Worm (Caenorhabditis elegans): ENCODE results near the gene glb-23.

glb-23 gene

DNA sequence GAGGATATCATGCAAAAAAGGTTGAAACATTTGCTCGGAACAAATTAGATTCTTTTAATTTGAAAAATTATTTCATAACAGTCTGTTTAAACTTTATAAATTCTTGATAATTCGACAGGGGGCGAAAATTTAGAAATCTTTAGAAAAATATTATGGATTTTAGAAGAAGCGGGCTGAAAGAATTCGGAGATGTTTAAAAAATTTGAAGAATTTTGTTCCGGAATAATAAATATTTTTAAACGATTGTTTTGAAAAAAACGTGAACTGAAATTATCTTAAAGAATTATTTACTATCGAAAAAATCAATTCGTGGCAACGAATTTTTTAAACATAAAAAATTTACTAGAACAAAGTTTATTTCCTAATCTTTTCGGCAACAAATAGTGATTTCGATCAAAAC is 15.6 kb downstream of the glb-23 start, which contains the start of gene R13A1.3:
Gene R13A1.3, plus strand, starts transcription at position 301 of the 400 bp plus-strand sequence.
- no peak for TF ChIP-seq jun-1 (tag; optimal IDR thresholded peaks at IDR 0.05)
- TF ChIP-seq ceh-28 (tag; optimal IDR thresholded peaks at IDR 0.05), result no peak
- TF ChIP-seq elt-2 (tag; optimal IDR thresholded peaks at IDR 0.05), result no peak
- TF ChIP-seq unc-62 (GFP tag; optimal IDR thresholded peaks at IDR 0.05), result no peak
- no peak for TF ChIP-seq fkh-2 (tag; optimal IDR thresholded peaks at IDR 0.05)
- TF ChIP-seq ceh-82 (tag; optimal IDR thresholded peaks at IDR 0.05), result no peak
- TF ChIP-seq nhr-43 (tag; optimal IDR thresholded peaks at IDR 0.05; ENCODE audit: poor library complexity, severe bottlenecking), result no peak
- TF ChIP-seq hmg-11 (tag; optimal IDR thresholded peaks at IDR 0.05), result no peak
- no peak for TF ChIP-seq nhr-76 (tag; optimal IDR thresholded peaks at IDR 0.05)
- no peak for TF ChIP-seq nhr-12 (tag; optimal IDR thresholded peaks at IDR 0.05)

ce11 chrIV:7196853-7197252 is 22.4 kb downstream of the glb-23 start, which contains the start of gene unc-8:
TSS of gene unc-8 (plus strand) at chrIV:7197153.
- TF ChIP-seq fos-1 (tag; optimal IDR thresholded peaks at IDR 0.05) (no peak), ama-1 (optimal IDR thresholded peaks at IDR 0.05) (no peak)

DNA sequence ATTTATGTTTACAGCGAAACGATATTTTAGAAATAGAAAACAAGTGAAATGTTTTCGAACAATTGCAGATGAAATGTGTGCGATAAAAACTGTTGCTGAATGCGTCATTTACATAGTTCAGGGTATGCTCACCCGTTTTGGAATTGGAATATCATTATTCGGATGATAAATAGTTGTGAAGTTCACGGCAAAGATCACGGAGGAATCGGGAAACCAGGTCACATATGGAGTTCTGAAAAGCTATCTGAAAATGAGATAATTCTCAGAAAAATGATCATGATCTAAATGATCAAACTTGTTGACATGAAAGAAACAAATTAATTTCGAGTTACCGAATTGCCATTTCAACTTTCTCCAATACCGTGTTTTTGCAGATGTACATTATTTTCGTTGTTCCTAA is 23.6 kb downstream of the glb-23 start, which contains the start of gene best-16:
Gene best-16, minus strand, starts transcription at position 101 of the 400 bp plus-strand sequence.
- no peak for TF ChIP-seq mml-1 (tag; optimal IDR thresholded peaks at IDR 0.05)
- no peak for TF ChIP-seq tbx-2 (tag; optimal IDR thresholded peaks at IDR 0.05)
- TF ChIP-seq nhr-23 (tag; optimal IDR thresholded peaks at IDR 0.05), result no peak
- TF ChIP-seq pha-4 (tag; optimal IDR thresholded peaks at IDR 0.05), result no peak
- TF ChIP-seq nhr-237 (tag; optimal IDR thresholded peaks at IDR 0.05), result no peak
- no peak for TF ChIP-seq snpc-4 (tag; optimal IDR thresholded peaks at IDR 0.05)
- no peak for TF ChIP-seq ceh-82 (tag; optimal IDR thresholded peaks at IDR 0.05)
- no peak for TF ChIP-seq nhr-11 (tag; optimal IDR thresholded peaks at IDR 0.05)
- TF ChIP-seq ceh-16 (tag; optimal IDR thresholded peaks at IDR 0.05), result no peak
- no peak for TF ChIP-seq fkh-10 (GFP tag; optimal IDR thresholded peaks at IDR 0.05)
- no peak for TF ChIP-seq nhr-43 (tag; optimal IDR thresholded peaks at IDR 0.05; ENCODE audit: poor library complexity, severe bottlenecking)
- no peak for TF ChIP-seq elt-1 (tag; optimal IDR thresholded peaks at IDR 0.05)
- TF ChIP-seq elt-2 (tag; optimal IDR thresholded peaks at IDR 0.05), result no peak

- TF ChIP-seq jun-1 (tag; optimal IDR thresholded peaks at IDR 0.05), result no peak
- no peak for TF ChIP-seq fkh-10 (GFP tag; optimal IDR thresholded peaks at IDR 0.05)
- TF ChIP-seq ama-1 (optimal IDR thresholded peaks at IDR 0.05), result no peak
- no peak for TF ChIP-seq ceh-82 (tag; optimal IDR thresholded peaks at IDR 0.05)
- no peak for TF ChIP-seq sea-2 (GFP tag; optimal IDR thresholded peaks at IDR 0.05)
- no peak for TF ChIP-seq lsy-12 (tag; optimal IDR thresholded peaks at IDR 0.05)
- no peak for TF ChIP-seq eor-1 (tag; optimal IDR thresholded peaks at IDR 0.05)
- TF ChIP-seq ceh-28 (tag; optimal IDR thresholded peaks at IDR 0.05), result no peak
- TF ChIP-seq egl-27 (tag; optimal IDR thresholded peaks at IDR 0.05), result no peak
- no peak for TF ChIP-seq nhr-237 (tag; optimal IDR thresholded peaks at IDR 0.05)
- no peak for TF ChIP-seq mdl-1 (tag; optimal IDR thresholded peaks at IDR 0.05)
- no peak for TF ChIP-seq nfya-1 (tag; optimal IDR thresholded peaks at IDR 0.05; ENCODE audit: insufficient read depth)
- TF ChIP-seq egl-5 (tag; optimal IDR thresholded peaks at IDR 0.05), result no peak
Measured at ce11 chrIV:7191745-7192144, 27.6 kb downstream of the glb-23 start, which contains the start of gene R13A1.5. TSS of gene R13A1.5 (minus strand) at chrIV:7191845.

DNA sequence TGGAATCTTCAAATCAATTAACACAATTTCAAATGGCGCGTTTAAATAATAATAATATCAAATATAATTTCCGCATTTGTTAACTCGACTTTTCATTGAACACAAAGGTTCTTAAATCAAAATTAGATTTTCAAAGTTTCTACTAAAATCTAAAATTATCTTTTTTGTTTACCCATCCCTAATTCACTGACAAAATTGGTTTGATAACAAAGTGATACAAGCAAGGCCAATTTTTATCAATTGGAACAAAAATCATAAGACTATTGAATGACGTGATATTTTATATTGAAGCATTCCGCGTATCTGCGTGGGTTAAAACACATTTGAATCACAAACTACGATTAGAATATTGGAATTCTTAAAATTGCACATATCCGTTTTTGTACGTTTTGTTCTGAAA is 28.9 kb downstream of the glb-23 start:
- TF ChIP-seq nfya-1 (tag; optimal IDR thresholded peaks at IDR 0.05; ENCODE audit: insufficient read depth) (no peak), nhr-43 (tag; optimal IDR thresholded peaks at IDR 0.05; ENCODE audit: poor library complexity, severe bottlenecking) (no peak), nhr-12 (tag; optimal IDR thresholded peaks at IDR 0.05) (no peak), elt-1 (tag; optimal IDR thresholded peaks at IDR 0.05) (no peak), mdl-1 (tag; optimal IDR thresholded peaks at IDR 0.05) (no peak), aly-2 (tag; optimal IDR thresholded peaks at IDR 0.05) (no peak), skn-1 (tag; optimal IDR thresholded peaks at IDR 0.05) (no peak), ZK546.5 (tag; optimal IDR thresholded peaks at IDR 0.05) (no peak), nhr-76 (tag; optimal IDR thresholded peaks at IDR 0.05) (no peak), ztf-11 (tag; optimal IDR thresholded peaks at IDR 0.05) (no peak), mml-1 (tag; optimal IDR thresholded peaks at IDR 0.05) (no peak), elt-3 (tag; optimal IDR thresholded peaks at IDR 0.05) (peak in 1 of 3 experiments; percentile 21), zag-1 (tag; optimal IDR thresholded peaks at IDR 0.05) (no peak), tbx-2 (tag; optimal IDR thresholded peaks at IDR 0.05) (no peak), fkh-2 (tag; optimal IDR thresholded peaks at IDR 0.05) (no peak), pqm-1 (tag; optimal IDR thresholded peaks at IDR 0.05) (peak; percentile 94), ceh-9 (tag; optimal IDR thresholded peaks at IDR 0.05) (no peak), ceh-28 (tag; optimal IDR thresholded peaks at IDR 0.05) (peak; percentile 18), elt-2 (tag; optimal IDR thresholded peaks at IDR 0.05) (peak; percentile 94), nhr-237 (tag; optimal IDR thresholded peaks at IDR 0.05) (no peak), sea-2 (GFP tag; optimal IDR thresholded peaks at IDR 0.05) (no peak), R02D3.7 (tag; optimal IDR thresholded peaks at IDR 0.05) (no peak), hmg-11 (tag; optimal IDR thresholded peaks at IDR 0.05) (no peak), ztf-4 (tag; optimal IDR thresholded peaks at IDR 0.05) (no peak), lin-39 (tag; optimal IDR thresholded peaks at IDR 0.05) (no peak), jun-1 (tag; optimal IDR thresholded peaks at IDR 0.05) (peak; percentile 77), egl-27 (tag; optimal IDR thresholded peaks at IDR 0.05) (no peak), snpc-4 (tag; optimal IDR thresholded peaks at IDR 0.05) (no peak), ceh-16 (tag; optimal IDR thresholded peaks at IDR 0.05) (no peak)
